Worm (Caenorhabditis elegans): ENCODE data around the gene fbxa-215.

- TF ChIP-seq zag-1 (tag; optimal IDR thresholded peaks at IDR 0.05) (no peak), unc-39 (tag; optimal IDR thresholded peaks at IDR 0.05) (no peak), fkh-2 (tag; optimal IDR thresholded peaks at IDR 0.05) (no peak), nfya-1 (tag; optimal IDR thresholded peaks at IDR 0.05; ENCODE audit: insufficient read depth) (peak; percentile 98), snpc-4 (tag; optimal IDR thresholded peaks at IDR 0.05) (no peak), ama-1 (optimal IDR thresholded peaks at IDR 0.05) (peak; percentile 66), aly-2 (tag; optimal IDR thresholded peaks at IDR 0.05) (no peak)
Observed at ce11 chrIV:13703828-13704425, 37.2 kb upstream of the fbxa-215 start, which contains the start of gene tlp-1.

All from whole organism, L3 larva.